Worm (Caenorhabditis elegans): ENCODE data around the gene ZK105.14.

Gene ZK105.14

DNA sequence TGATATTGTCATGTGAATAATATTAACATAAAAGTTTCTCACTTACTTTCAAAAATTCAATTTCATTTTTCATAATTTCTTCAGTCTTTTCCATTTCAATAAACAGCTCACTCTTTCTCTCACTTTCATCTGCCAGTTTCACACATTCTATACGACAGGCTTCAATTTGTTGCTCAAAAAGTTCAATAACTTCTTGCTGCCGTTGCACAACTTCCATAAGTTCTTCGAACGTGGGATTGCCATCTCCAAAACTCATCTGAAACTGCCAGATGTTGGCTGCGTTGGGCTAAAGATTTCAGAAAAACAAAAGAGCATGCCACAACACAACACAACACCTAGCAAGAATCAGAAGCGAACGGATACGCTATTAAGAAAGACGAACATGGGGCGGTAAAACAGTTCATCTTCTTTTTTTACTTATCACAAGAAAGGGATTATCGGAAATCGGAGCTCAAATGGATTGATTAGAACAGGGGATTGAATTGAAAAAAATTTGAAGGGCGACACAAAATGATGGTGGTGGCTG lies 11.5 kb upstream of the ZK105.14 start:
- TF ChIP-seq pha-4 (tag; optimal IDR thresholded peaks at IDR 0.05), result no peak
- no peak for TF ChIP-seq nhr-23 (tag; optimal IDR thresholded peaks at IDR 0.05)
- no peak for TF ChIP-seq lin-15B (tag; optimal IDR thresholded peaks at IDR 0.05)
- no peak for TF ChIP-seq nhr-237 (tag; optimal IDR thresholded peaks at IDR 0.05)
- no peak for TF ChIP-seq fos-1 (tag; optimal IDR thresholded peaks at IDR 0.05)
- TF ChIP-seq elt-3 (tag; optimal IDR thresholded peaks at IDR 0.05), result no peak
- no peak for TF ChIP-seq mml-1 (tag; optimal IDR thresholded peaks at IDR 0.05)
- TF ChIP-seq nhr-11 (tag; optimal IDR thresholded peaks at IDR 0.05), result no peak
- no peak for TF ChIP-seq elt-1 (tag; optimal IDR thresholded peaks at IDR 0.05)
- TF ChIP-seq R02D3.7 (tag; optimal IDR thresholded peaks at IDR 0.05), result no peak
- no peak for TF ChIP-seq ztf-4 (tag; optimal IDR thresholded peaks at IDR 0.05)
- TF ChIP-seq ceh-82 (tag; optimal IDR thresholded peaks at IDR 0.05), result no peak
- no peak for TF ChIP-seq egl-27 (tag; optimal IDR thresholded peaks at IDR 0.05)
- TF ChIP-seq ama-1 (optimal IDR thresholded peaks at IDR 0.05), result no peak
- no peak for TF ChIP-seq fkh-2 (tag; optimal IDR thresholded peaks at IDR 0.05)

DNA sequence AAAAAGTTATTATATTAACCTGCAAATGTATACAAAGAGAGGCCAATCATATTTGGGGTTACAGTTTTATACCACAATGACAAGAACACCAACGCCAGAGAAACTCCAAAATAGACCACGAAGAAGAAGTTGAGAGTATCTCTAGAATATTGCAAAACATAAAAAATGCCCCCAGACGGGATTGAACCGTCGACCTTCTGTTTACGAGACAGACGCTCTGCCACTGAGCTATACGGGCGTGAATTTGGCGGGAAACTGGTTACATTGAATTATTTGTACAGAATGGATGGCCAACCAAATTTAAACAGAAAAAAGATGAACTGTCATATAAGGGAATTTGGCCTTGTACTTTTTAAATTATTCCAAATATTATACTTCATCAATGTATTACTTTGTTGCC lies 8.6 kb upstream of the ZK105.14 start:
- TF ChIP-seq lsy-12 (tag; optimal IDR thresholded peaks at IDR 0.05), result peak; percentile 40
- peak; percentile 31 for TF ChIP-seq jun-1 (tag; optimal IDR thresholded peaks at IDR 0.05)
- no peak for TF ChIP-seq fkh-2 (tag; optimal IDR thresholded peaks at IDR 0.05)
- peak in 1 of 3 experiments; percentile 12 for TF ChIP-seq elt-3 (tag; optimal IDR thresholded peaks at IDR 0.05)
- no peak for TF ChIP-seq fos-1 (tag; optimal IDR thresholded peaks at IDR 0.05)
- TF ChIP-seq pha-4 (tag; optimal IDR thresholded peaks at IDR 0.05), result peak; percentile 63
- TF ChIP-seq nfya-1 (tag; optimal IDR thresholded peaks at IDR 0.05; ENCODE audit: insufficient read depth), result peak; percentile 45
- TF ChIP-seq nhr-25 (tag; optimal IDR thresholded peaks at IDR 0.05), result peak; percentile 61
- no peak for TF ChIP-seq nhr-28 (tag; optimal IDR thresholded peaks at IDR 0.05)
- TF ChIP-seq nhr-23 (tag; optimal IDR thresholded peaks at IDR 0.05), result peak; percentile 22
- peak; percentile 21 for TF ChIP-seq elt-2 (tag; optimal IDR thresholded peaks at IDR 0.05)
- no peak for TF ChIP-seq mdl-1 (tag; optimal IDR thresholded peaks at IDR 0.05)

DNA sequence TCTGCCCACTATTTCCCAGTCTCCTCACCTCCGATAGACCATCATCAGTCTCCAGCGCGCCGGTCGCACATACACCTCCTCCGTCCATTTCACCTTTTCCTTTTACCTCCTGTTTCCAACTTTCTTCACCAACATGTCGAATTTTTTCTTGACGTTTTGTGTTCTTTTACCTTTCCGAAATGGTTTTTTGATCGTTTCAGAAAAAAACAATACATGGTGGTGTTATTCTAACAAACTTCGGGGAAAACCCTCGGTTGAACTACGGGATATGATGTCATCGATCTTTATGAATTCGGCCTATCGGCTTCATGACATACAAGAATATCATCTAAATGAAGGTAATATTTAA lies 6.8 kb upstream of the ZK105.14 start, which contains the start of gene Y97E10C.1:
TSS of gene Y97E10C.1 (plus strand) at position 201 of the 349 bp plus-strand sequence.
- TF ChIP-seq daf-12 (tag; optimal IDR thresholded peaks at IDR 0.05), result no peak
- no peak for TF ChIP-seq lin-15B (tag; optimal IDR thresholded peaks at IDR 0.05)
- no peak for TF ChIP-seq eor-1 (tag; optimal IDR thresholded peaks at IDR 0.05)
- TF ChIP-seq elt-3 (tag; optimal IDR thresholded peaks at IDR 0.05), result no peak
- TF ChIP-seq R02D3.7 (tag; optimal IDR thresholded peaks at IDR 0.05), result no peak

DNA sequence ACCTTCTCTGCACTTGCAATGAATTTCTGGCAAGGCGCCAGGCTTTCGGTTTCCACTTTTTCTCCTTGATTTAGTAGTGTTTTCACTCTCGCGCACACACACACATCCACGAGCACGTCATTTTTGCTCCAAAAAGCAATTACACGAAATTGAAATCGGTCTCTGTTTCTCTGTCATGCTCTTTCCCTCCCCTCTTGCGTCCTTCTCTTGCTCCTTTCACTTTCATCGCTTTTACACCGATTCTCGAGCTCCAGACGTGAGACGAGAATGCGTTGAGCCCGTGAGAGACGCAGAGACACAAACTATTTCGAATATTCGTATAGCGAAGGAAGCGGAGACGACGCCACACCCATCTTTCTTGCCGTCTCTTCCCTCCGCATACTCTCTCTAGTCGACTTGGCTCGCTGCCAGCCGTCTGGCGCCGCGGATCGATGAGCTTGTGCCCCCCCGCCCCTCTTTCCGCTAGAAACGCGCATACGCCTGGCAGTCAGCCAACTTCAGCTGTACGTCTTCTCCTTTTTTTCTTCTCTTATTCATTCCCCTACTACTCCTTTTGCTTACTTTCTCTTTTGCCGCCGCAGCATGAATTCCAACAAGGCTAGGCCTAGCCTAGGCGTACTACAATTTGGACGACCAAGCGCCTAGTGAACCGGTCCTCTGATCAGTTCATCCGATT lies 6.3 kb upstream of the ZK105.14 start:
- TF ChIP-seq ztf-4 (tag; optimal IDR thresholded peaks at IDR 0.05) (no peak), mml-1 (tag; optimal IDR thresholded peaks at IDR 0.05) (no peak), ZK546.5 (tag; optimal IDR thresholded peaks at IDR 0.05) (no peak), skn-1 (tag; optimal IDR thresholded peaks at IDR 0.05) (peak; percentile 20), R02D3.7 (tag; optimal IDR thresholded peaks at IDR 0.05) (peak; percentile 5), ceh-28 (tag; optimal IDR thresholded peaks at IDR 0.05) (peak; percentile 76), nhr-12 (tag; optimal IDR thresholded peaks at IDR 0.05) (no peak), lin-15B (tag; optimal IDR thresholded peaks at IDR 0.05) (peak; percentile 56), unc-62 (GFP tag; optimal IDR thresholded peaks at IDR 0.05) (no peak), aly-2 (tag; optimal IDR thresholded peaks at IDR 0.05) (no peak), jun-1 (tag; optimal IDR thresholded peaks at IDR 0.05) (peak; percentile 67), fkh-2 (tag; optimal IDR thresholded peaks at IDR 0.05) (no peak), zag-1 (tag; optimal IDR thresholded peaks at IDR 0.05) (peak; percentile 39), nhr-76 (tag; optimal IDR thresholded peaks at IDR 0.05) (no peak), elt-3 (tag; optimal IDR thresholded peaks at IDR 0.05) (no peak), ceh-82 (tag; optimal IDR thresholded peaks at IDR 0.05) (peak; percentile 55), nhr-25 (tag; optimal IDR thresholded peaks at IDR 0.05) (peak; percentile 69), nhr-77 (tag; optimal IDR thresholded peaks at IDR 0.05) (no peak), hmg-11 (tag; optimal IDR thresholded peaks at IDR 0.05) (peak; percentile 80), lsy-12 (tag; optimal IDR thresholded peaks at IDR 0.05) (peak; percentile 50), fos-1 (tag; optimal IDR thresholded peaks at IDR 0.05) (no peak), nhr-23 (tag; optimal IDR thresholded peaks at IDR 0.05) (peak; percentile 53), nhr-28 (tag; optimal IDR thresholded peaks at IDR 0.05) (no peak), pqm-1 (tag; optimal IDR thresholded peaks at IDR 0.05) (peak; percentile 18), ztf-11 (tag; optimal IDR thresholded peaks at IDR 0.05) (no peak), ceh-9 (tag; optimal IDR thresholded peaks at IDR 0.05) (no peak), nhr-43 (tag; optimal IDR thresholded peaks at IDR 0.05; ENCODE audit: poor library complexity, severe bottlenecking) (no peak), ama-1 (optimal IDR thresholded peaks at IDR 0.05) (no peak), egl-27 (tag; optimal IDR thresholded peaks at IDR 0.05) (no peak), egl-5 (tag; optimal IDR thresholded peaks at IDR 0.05) (peak; percentile 41), nfya-1 (tag; optimal IDR thresholded peaks at IDR 0.05; ENCODE audit: insufficient read depth) (peak; percentile 89), mdl-1 (tag; optimal IDR thresholded peaks at IDR 0.05) (peak; percentile 38), sea-2 (GFP tag; optimal IDR thresholded peaks at IDR 0.05) (peak; percentile 16), elt-1 (tag; optimal IDR thresholded peaks at IDR 0.05) (no peak), lin-39 (tag; optimal IDR thresholded peaks at IDR 0.05) (peak; percentile 72), nhr-237 (tag; optimal IDR thresholded peaks at IDR 0.05) (no peak), nhr-67 (tag; optimal IDR thresholded peaks at IDR 0.05) (no peak), nhr-11 (tag; optimal IDR thresholded peaks at IDR 0.05) (peak; percentile 46), daf-12 (tag; optimal IDR thresholded peaks at IDR 0.05) (no peak)
